Fruit fly (Drosophila melanogaster) whole organism, embryonic: ENCODE measurements around the gene CG31041.

Experiments used
- Ada2b ChIP-seq: fragments of 200-800 bp; sonication (Bioruptor generic); IDR thresholded peaks from 2 replicates; pipeline ENCODE4 v1.3.6; 2022; ENCODE audit warnings: missing biosample characterization, missing genetic modification characterization
- Aef1 ChIP-seq: fragments of 200-800 bp; sonication (Bioruptor generic); IDR thresholded peaks from 3 replicates; pipeline ENCODE4 v1.3.6; 2022; ENCODE audit warnings: missing biosample characterization, missing genetic modification characterization
- CG11247 ChIP-seq: fragments of 200-800 bp; sonication (Bioruptor generic); IDR thresholded peaks from 2 replicates; pipeline ENCODE4 v1.3.6; 2022; ENCODE audit warnings: missing biosample characterization, missing genetic modification characterization
- CG12236 ChIP-seq: fragments of 200-800 bp; sonication (Bioruptor generic); optimal IDR thresholded peaks from 2 replicates; lab custom pipeline; 2016; ENCODE audit warnings: missing biosample characterization, missing genetic modification characterization
- CG12769 ChIP-seq: fragments of 200-800 bp; sonication (Bioruptor generic); optimal IDR thresholded peaks from 2 replicates; lab custom pipeline; 2019; ENCODE audit warnings: missing biosample characterization, mild to moderate bottlenecking, missing genetic modification characterization, moderate library complexity
- CG13775 ChIP-seq: fragments of 200-800 bp; sonication (Bioruptor generic); optimal IDR thresholded peaks from 3 replicates; lab custom pipeline; 2017; ENCODE audit warnings: missing biosample characterization, mild to moderate bottlenecking, missing genetic modification characterization
- CG14441 ChIP-seq: fragments of 200-800 bp; sonication (Bioruptor generic); IDR thresholded peaks from 2 replicates; pipeline ENCODE4 v1.3.6; 2022; ENCODE audit warnings: missing biosample characterization, missing genetic modification characterization
- CG16813 ChIP-seq: fragments of 200-800 bp; sonication (Bioruptor generic); IDR thresholded peaks from 3 replicates; pipeline ENCODE4 v1.3.6; 2022; ENCODE audit warnings: missing biosample characterization, missing genetic modification characterization; ENCODE audit not compliant: partially characterized antibody
- CG18011 ChIP-seq: fragments of 200-800 bp; sonication (Bioruptor generic); optimal IDR thresholded peaks from 2 replicates; lab custom pipeline; 2017; ENCODE audit warnings: missing biosample characterization, missing genetic modification characterization, mild to moderate bottlenecking, moderate library complexity, missing genotype
- CG1832 ChIP-seq: fragments of 200-800 bp; sonication (Bioruptor generic); optimal IDR thresholded peaks from 2 replicates; lab custom pipeline; 2017; ENCODE audit warnings: missing biosample characterization, mild to moderate bottlenecking, missing genetic modification characterization, inconsistent platforms
- CG32767 ChIP-seq: fragments of 200-800 bp; sonication (Bioruptor generic); IDR thresholded peaks from 2 replicates; pipeline ENCODE4 v1.3.6; 2022; ENCODE audit warnings: missing biosample characterization, missing genetic modification characterization
- CG33557 ChIP-seq: fragments of 200-800 bp; sonication (Bioruptor generic); optimal IDR thresholded peaks from 2 replicates; lab custom pipeline; 2019; ENCODE audit warnings: missing biosample characterization, mild to moderate bottlenecking, missing genetic modification characterization, moderate library complexity
- CG34422 ChIP-seq: fragments of 200-800 bp; sonication (Bioruptor generic); IDR thresholded peaks from 3 replicates; pipeline ENCODE4 v1.3.6; 2022; ENCODE audit warnings: missing biosample characterization, missing genetic modification characterization
- CG3847 ChIP-seq: fragments of 200-800 bp; sonication (Bioruptor generic); IDR thresholded peaks from 2 replicates; pipeline ENCODE4 v1.3.6; 2022; ENCODE audit warnings: missing biosample characterization, missing genetic modification characterization
- CG4404 ChIP-seq: fragments of 200-800 bp; sonication (Bioruptor generic); IDR thresholded peaks from 2 replicates; pipeline ENCODE4 v1.3.6; 2022; ENCODE audit warnings: missing biosample characterization, missing genetic modification characterization
- CG4617 ChIP-seq: fragments of 200-800 bp; sonication (Bioruptor generic); optimal IDR thresholded peaks from 3 replicates; lab custom pipeline; 2016; ENCODE audit warnings: missing biosample characterization, missing genetic modification characterization, borderline replicate concordance
- CG6272 ChIP-seq: fragments of 200-800 bp; sonication (Bioruptor generic); IDR thresholded peaks from 2 replicates; pipeline ENCODE4 v1.3.6; 2022; ENCODE audit warnings: missing biosample characterization, missing genetic modification characterization
- CG8290 ChIP-seq, 3 experiments: fragments of 200-800 bp; sonication (Bioruptor generic); optimal IDR thresholded peaks; 2 replicates each; lab custom pipeline; 2016 to 2019; ENCODE audit warnings: missing biosample characterization in 3 of 3, missing genetic modification characterization in 3 of 3, mild to moderate bottlenecking in 2 of 3, moderate library complexity in 1 of 3
- CG8359 ChIP-seq: fragments of 200-800 bp; sonication (Bioruptor generic); optimal IDR thresholded peaks from 2 replicates; lab custom pipeline; 2017; ENCODE audit warnings: missing biosample characterization, mild to moderate bottlenecking, missing genetic modification characterization, borderline replicate concordance
- Dip2 ChIP-seq: fragments of 200-800 bp; sonication (Bioruptor generic); IDR thresholded peaks from 2 replicates; pipeline ENCODE4 v1.3.6; 2022; ENCODE audit warnings: missing biosample characterization, missing genetic modification characterization
- Doc2 ChIP-seq: fragments of 200-800 bp; sonication (Bioruptor generic); IDR thresholded peaks from 2 replicates; pipeline ENCODE4 v1.3.6; 2022; ENCODE audit warnings: missing biosample characterization, missing genetic modification characterization
- Ets65A ChIP-seq: fragments of 200-800 bp; sonication (Bioruptor generic); peaks from one replicate; lab custom pipeline; 2016; ENCODE audit warnings: missing biosample characterization, missing genetic modification characterization
- Gsc ChIP-seq: fragments of 200-800 bp; sonication (Bioruptor generic); IDR thresholded peaks from 2 replicates; pipeline ENCODE4 v1.3.6; 2022; ENCODE audit warnings: missing biosample characterization, missing genetic modification characterization
- H15 ChIP-seq: fragments of 200-800 bp; sonication (Bioruptor generic); IDR thresholded peaks from 3 replicates; pipeline ENCODE4 v1.3.6; 2022; ENCODE audit warnings: missing biosample characterization, missing genetic modification characterization
- HLHmδ ChIP-seq: fragments of 200-800 bp; sonication (Bioruptor generic); optimal IDR thresholded peaks from 2 replicates; lab custom pipeline; 2018; ENCODE audit warnings: missing biosample characterization, mild to moderate bottlenecking, missing genetic modification characterization, moderate library complexity
- HmgZ ChIP-seq: fragments of 200-800 bp; sonication (Bioruptor generic); optimal IDR thresholded peaks from 2 replicates; lab custom pipeline; 2018; ENCODE audit warnings: missing biosample characterization, mild to moderate bottlenecking, missing genetic modification characterization
- Hr39 ChIP-seq: fragments of >200 bp; optimal IDR thresholded peaks from 2 replicates; lab custom pipeline; 2017
- Hr51 ChIP-seq, 2 experiments: fragments of 200-800 bp; sonication (Bioruptor generic); optimal IDR thresholded peaks; 2 replicates in 1 of 2; 3 replicates in 1 of 2; lab custom pipeline; 2016 to 2018; ENCODE audit warnings: missing biosample characterization in 2 of 2, missing genetic modification characterization in 2 of 2, mild to moderate bottlenecking in 1 of 2, moderate library complexity in 1 of 2
- Kr ChIP-seq: fragments of 200-800 bp; sonication (Bioruptor generic); optimal IDR thresholded peaks from 2 replicates; lab custom pipeline; 2017; ENCODE audit warnings: missing biosample characterization, mild to moderate bottlenecking, missing genetic modification characterization
- NC2α ChIP-seq: fragments of 200-800 bp; sonication (Bioruptor generic); optimal IDR thresholded peaks from 2 replicates; lab custom pipeline; 2016; ENCODE audit warnings: missing biosample characterization, missing genetic modification characterization
- Ravus ChIP-seq: fragments of 200-800 bp; sonication (Bioruptor generic); IDR thresholded peaks from 2 replicates; pipeline ENCODE4 v1.3.6; 2022; ENCODE audit warnings: missing biosample characterization, missing genetic modification characterization
- amos ChIP-seq: fragments of 200-800 bp; sonication (Bioruptor generic); IDR thresholded peaks from 2 replicates; pipeline ENCODE4 v1.3.6; 2022; ENCODE audit warnings: missing biosample characterization, missing genetic modification characterization; ENCODE audit not compliant: partially characterized antibody
- bcd ChIP-seq: fragments of 200-800 bp; sonication (Bioruptor generic); optimal IDR thresholded peaks from 2 replicates; lab custom pipeline; 2017; ENCODE audit warnings: missing biosample characterization, mild to moderate bottlenecking, missing genetic modification characterization
- cad ChIP-seq: fragments of >200 bp; optimal IDR thresholded peaks from 2 replicates; lab custom pipeline; 2017; ENCODE audit warnings: missing biosample characterization, missing genetic modification characterization
- chinmo ChIP-seq: fragments of 200-800 bp; sonication (Bioruptor generic); IDR thresholded peaks from 4 replicates; pipeline ENCODE4 v1.3.6; 2022; ENCODE audit warnings: missing biosample characterization, missing genetic modification characterization; ENCODE audit not compliant: partially characterized antibody
- ci ChIP-seq: fragments of 200-800 bp; sonication (Bioruptor generic); IDR thresholded peaks from 3 replicates; pipeline ENCODE4 v1.3.6; 2022; ENCODE audit warnings: missing biosample characterization, missing genetic modification characterization
- da ChIP-seq: fragments of 200-800 bp; sonication (Bioruptor generic); optimal IDR thresholded peaks from 2 replicates; lab custom pipeline; 2016; ENCODE audit warnings: missing biosample characterization, missing genetic modification characterization
- disco-r ChIP-seq: fragments of 200-800 bp; sonication (Bioruptor generic); optimal IDR thresholded peaks from 2 replicates; lab custom pipeline; 2016; ENCODE audit warnings: missing biosample characterization, missing genetic modification characterization
- dmrt99B ChIP-seq: fragments of 200-800 bp; sonication (Bioruptor generic); optimal IDR thresholded peaks from 2 replicates; lab custom pipeline; 2018; ENCODE audit warnings: missing biosample characterization, mild to moderate bottlenecking, missing genetic modification characterization, moderate library complexity
- dpn ChIP-seq, 2 experiments: fragments of 200-800 bp; sonication (Bioruptor generic); optimal IDR thresholded peaks; 3 replicates each; lab custom pipeline; 2016; ENCODE audit warnings: missing biosample characterization in 2 of 2, missing genetic modification characterization in 2 of 2
- gsb-n ChIP-seq: fragments of 200-800 bp; sonication (Bioruptor generic); optimal IDR thresholded peaks from 3 replicates; lab custom pipeline; 2018; ENCODE audit warnings: missing biosample characterization, mild to moderate bottlenecking, missing genetic modification characterization
- luna ChIP-seq: fragments of 200-800 bp; sonication (Bioruptor generic); optimal IDR thresholded peaks from 2 replicates; lab custom pipeline; 2016; ENCODE audit warnings: missing biosample characterization, missing genetic modification characterization
- odd ChIP-seq: fragments of 200-800 bp; sonication (Bioruptor generic); optimal IDR thresholded peaks from 2 replicates; lab custom pipeline; 2017; ENCODE audit warnings: missing biosample characterization, mild to moderate bottlenecking, missing genetic modification characterization
- onecut ChIP-seq: fragments of 200-800 bp; sonication (Bioruptor generic); IDR thresholded peaks from 2 replicates; pipeline ENCODE4 v1.3.6; 2022; ENCODE audit warnings: missing biosample characterization, missing genetic modification characterization
- repo ChIP-seq: fragments of 200-800 bp; sonication (Bioruptor generic); optimal IDR thresholded peaks from 2 replicates; lab custom pipeline; 2016; ENCODE audit warnings: missing biosample characterization, missing genetic modification characterization
- tap ChIP-seq: fragments of 200-800 bp; optimal IDR thresholded peaks from 3 replicates; lab custom pipeline; 2019; ENCODE audit warnings: missing biosample characterization, mild to moderate bottlenecking, missing genetic modification characterization, moderate library complexity
- tna ChIP-seq: fragments of 200-800 bp; sonication (Bioruptor generic); IDR thresholded peaks from 2 replicates; pipeline ENCODE4 v1.3.6; 2022; ENCODE audit warnings: missing biosample characterization, missing genetic modification characterization; ENCODE audit not compliant: partially characterized antibody
- trem ChIP-seq: fragments of 200-800 bp; optimal IDR thresholded peaks from 3 replicates; lab custom pipeline; 2019; ENCODE audit warnings: missing biosample characterization, mild to moderate bottlenecking, missing genetic modification characterization, moderate library complexity
- tx ChIP-seq: fragments of 200-800 bp; sonication (Bioruptor generic); optimal IDR thresholded peaks from 2 replicates; lab custom pipeline; 2016; ENCODE audit warnings: missing biosample characterization, missing genetic modification characterization
- wor ChIP-seq: fragments of 200-800 bp; sonication (Bioruptor generic); IDR thresholded peaks from 2 replicates; pipeline ENCODE4 v1.3.6; 2022; ENCODE audit warnings: missing biosample characterization, missing genetic modification characterization

Gene CG31041

dm6 chr3R:29618515-29619157 is 27.9 kb upstream of the CG31041 start, which contains the start of gene CG1907 (continued):
- TF ChIP-seq CG12769 (tag; lab: Kevin White, UChicago) (peak; percentile 86), dmrt99B (tag; lab: Kevin White, UChicago) (peak; percentile 97), Gsc (GFP tag; lab: Robert Waterston, UW) (peak; percentile 89), Dip2 (peak; percentile 68), luna (GFP tag; lab: Kevin White, UChicago) (no peak), CG4404 (GFP tag; lab: Robert Waterston, UW) (peak; percentile 97), Ets65A (GFP tag; lab: Kevin White, UChicago) (peak; percentile 97), Hr51 (GFP tag; optimal IDR thresholded peaks at IDR 0.05; lab: Kevin White, UChicago) (peak; percentile 89 to 98), gsb-n (peak; percentile 98), tap (peak; percentile 98), CG3847 (GFP tag; lab: Robert Waterston, UW) (peak; percentile 98), CG34422 (peak; percentile 98), Ravus (peak; percentile 94), CG13775 (peak; percentile 98), HmgZ (tag; lab: Kevin White, UChicago) (peak; percentile 97), disco-r (peak; percentile 4), bcd (GFP tag; lab: Kevin White, UChicago) (peak; percentile 99), CG12236 (GFP tag; lab: Kevin White, UChicago) (peak; percentile 48), CG1832 (GFP tag; lab: Kevin White, UChicago) (peak; percentile 91), amos (GFP tag; lab: Robert Waterston, UW) (no peak), CG33557 (GFP tag; lab: Kevin White, UChicago) (peak; percentile 97), CG4617 (GFP tag; lab: Kevin White, UChicago) (peak; percentile 95), Ada2b (GFP tag; lab: Robert Waterston, UW) (peak; percentile 98), odd (peak; percentile 97), wor (GFP tag; lab: Robert Waterston, UW) (peak; percentile 97), CG11247 (GFP tag; lab: Robert Waterston, UW) (peak; percentile 98), CG8290 (GFP tag; optimal IDR thresholded peaks at IDR 0.05; lab: Kevin White, UChicago) (peak; percentile 97), CG8290 (tag; optimal IDR thresholded peaks at IDR 0.05; lab: Kevin White, UChicago) (peak; percentile 89 to 91), Kr (GFP tag; lab: Kevin White, UChicago) (peak; percentile 94), NC2α (GFP tag; lab: Kevin White, UChicago) (peak; percentile 55), tx (peak; percentile 73), CG32767 (peak; percentile 99), cad (GFP tag; lab: Kevin White, UChicago) (no peak), CG8359 (GFP tag; lab: Kevin White, UChicago) (peak; percentile 95), HLHmδ (GFP tag; lab: Kevin White, UChicago) (no peak), ci (peak; percentile 99), Doc2 (GFP tag; lab: Robert Waterston, UW) (peak; percentile 93), repo (GFP tag; lab: Kevin White, UChicago) (peak; percentile 57), CG14441 (GFP tag; lab: Robert Waterston, UW) (peak; percentile 98), CG18011 (peak; percentile 90), trem (tag; lab: Kevin White, UChicago) (peak; percentile 96), CG16813 (peak; percentile 29; the same call in 1 of the 3 replicates), onecut (peak; percentile 95), chinmo (GFP tag; lab: Robert Waterston, UW) (0 out of 4 replicates have a peak, but pooled peaks have one; percentile 70), CG6272 (GFP tag; lab: Robert Waterston, UW) (peak; percentile 96), Hr39 (no peak), da (GFP tag; lab: Kevin White, UChicago) (no peak), H15 (GFP tag; lab: Robert Waterston, UW) (peak; percentile 98), dpn (GFP tag; optimal IDR thresholded peaks at IDR 0.05; lab: Kevin White, UChicago) (peak; percentile 82 to 97), Aef1 (GFP tag; lab: Robert Waterston, UW) (peak; percentile 99), tna (GFP tag; lab: Robert Waterston, UW) (no peak)
